Fruit fly (Drosophila melanogaster): ENCODE measurements around the gene ebi.

The ebi gene

DNA sequence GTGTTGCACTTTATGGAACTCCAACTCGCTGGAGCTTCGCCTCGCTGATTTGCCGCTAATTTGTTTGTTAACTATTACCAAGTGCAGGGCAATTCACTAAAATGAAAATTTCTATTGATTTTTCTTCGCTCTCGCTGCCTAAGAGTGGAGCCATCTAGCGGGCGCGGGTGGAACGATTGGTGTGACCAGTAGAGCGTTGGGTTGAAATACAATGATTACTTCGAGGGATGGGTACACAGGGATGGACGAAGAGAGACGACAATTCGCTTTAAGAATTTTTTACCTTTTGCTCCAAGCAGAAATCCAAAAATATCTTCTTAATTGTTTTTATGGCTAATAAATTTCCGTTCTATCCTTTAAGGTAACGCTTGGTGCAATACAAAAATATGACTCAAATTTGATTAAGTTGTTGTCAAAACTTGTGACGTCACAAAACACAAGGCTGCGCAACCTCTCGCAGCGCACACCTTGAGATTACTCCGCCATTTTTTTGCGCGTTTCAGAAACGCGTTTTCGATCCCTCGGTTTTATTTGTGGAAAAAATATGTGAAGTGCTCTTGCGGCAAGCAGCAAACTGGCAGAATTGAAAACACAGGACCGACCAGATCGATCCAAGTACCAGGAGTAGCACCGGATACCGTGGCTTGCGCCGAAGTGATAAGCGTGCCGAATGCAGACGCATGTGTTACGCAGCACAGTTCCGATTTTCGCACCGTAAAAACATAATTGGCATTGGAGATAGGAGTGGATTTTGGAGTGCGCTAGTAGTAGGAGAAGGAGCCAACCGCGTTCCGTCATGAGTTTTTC is at the start of gene ebi, which contains the start of gene AP-2alpha:
Gene ebi (plus strand): TSS at position 475 of the 807 bp plus-strand sequence.
Gene AP-2alpha (minus strand): TSS at position 185 of the 807 bp plus-strand sequence.
- TF ChIP-seq CTCF (optimal IDR thresholded peaks at IDR 0.05) (peak; percentile 89), CG8478 (optimal IDR thresholded peaks at IDR 0.05) (no peak)

- TF ChIP-seq CTCF (optimal IDR thresholded peaks at IDR 0.05) (no peak), CG8478 (optimal IDR thresholded peaks at IDR 0.05) (no peak)
Observed at dm6 chr2L:366876-367275, 48.0 kb upstream of the ebi start.

DNA sequence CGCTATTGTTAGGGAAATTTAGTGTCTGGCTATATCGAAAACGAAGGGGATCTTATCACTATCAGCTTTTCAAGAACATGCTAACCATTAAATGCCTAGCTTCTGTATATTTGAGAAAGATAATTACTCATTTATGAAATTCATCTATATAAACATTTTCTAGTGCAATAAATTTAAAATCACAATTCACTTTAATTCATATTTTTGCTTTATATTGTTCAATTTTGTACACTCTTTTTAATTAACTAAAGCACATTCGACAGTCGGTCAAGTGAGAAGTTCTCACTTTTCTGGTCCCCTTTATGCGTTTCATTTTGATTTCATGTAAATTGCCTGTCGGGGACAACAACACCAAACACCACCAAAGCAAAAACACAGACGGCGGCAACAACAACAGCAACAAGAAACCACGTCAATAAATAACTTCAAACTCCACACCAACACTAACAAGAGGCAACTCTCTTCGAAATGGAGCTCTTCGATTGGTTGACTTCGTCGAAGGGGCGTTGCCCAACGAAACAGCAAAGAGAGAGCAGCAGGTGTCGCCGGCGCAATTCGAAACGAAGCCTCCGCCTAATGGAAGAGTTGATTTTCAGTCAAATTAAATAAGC is 46.4 kb upstream of the ebi start:
- TF ChIP-seq CTCF (optimal IDR thresholded peaks at IDR 0.05) (no peak), CG8478 (optimal IDR thresholded peaks at IDR 0.05) (no peak)

dm6 chr2L:369811-370210 is 45.1 kb upstream of the ebi start:
- TF ChIP-seq CTCF (optimal IDR thresholded peaks at IDR 0.05) (no peak), CG8478 (optimal IDR thresholded peaks at IDR 0.05) (no peak)

dm6 chr2L:371747-372146 is 43.1 kb upstream of the ebi start:
- TF ChIP-seq CTCF (optimal IDR thresholded peaks at IDR 0.05), result no peak
- TF ChIP-seq CG8478 (optimal IDR thresholded peaks at IDR 0.05), result no peak

DNA sequence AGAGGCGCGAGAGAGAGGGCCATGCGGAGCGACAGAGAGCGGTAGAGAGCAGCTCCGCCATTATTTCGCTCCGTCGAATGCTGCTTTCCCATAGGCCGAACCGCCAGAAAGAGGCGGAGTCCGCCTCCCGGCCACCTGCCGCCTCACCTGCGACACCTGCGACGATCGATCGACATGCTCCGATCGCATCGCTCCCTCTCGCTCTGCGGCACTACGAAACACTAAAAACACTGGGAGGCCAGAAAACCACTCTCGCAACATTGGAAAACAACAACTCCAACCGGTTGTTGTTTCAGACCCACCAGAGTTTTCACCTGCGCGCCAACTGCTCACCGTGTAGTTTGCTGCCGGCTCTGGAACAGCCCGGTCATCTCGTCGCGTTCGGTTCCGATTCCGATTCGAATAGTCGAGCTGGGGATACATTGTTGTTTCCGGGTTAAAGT is 37.1 kb upstream of the ebi start, which contains the start of gene al:
Gene al (plus strand): TSS at position 333 of the 443 bp plus-strand sequence.
- TF ChIP-seq CG8478 (optimal IDR thresholded peaks at IDR 0.05) (no peak), CTCF (optimal IDR thresholded peaks at IDR 0.05) (no peak)

- no peak for TF ChIP-seq CTCF (optimal IDR thresholded peaks at IDR 0.05)
- no peak for TF ChIP-seq CG8478 (optimal IDR thresholded peaks at IDR 0.05)
Observed at dm6 chr2L:378815-379440, 35.9 kb upstream of the ebi start.

dm6 chr2L:382807-383206 is 32.1 kb upstream of the ebi start:
- TF ChIP-seq CTCF (optimal IDR thresholded peaks at IDR 0.05) (no peak), CG8478 (optimal IDR thresholded peaks at IDR 0.05) (no peak)

- TF ChIP-seq CG8478 (optimal IDR thresholded peaks at IDR 0.05) (no peak), CTCF (optimal IDR thresholded peaks at IDR 0.05) (no peak)
Observed at dm6 chr2L:390509-390908, 24.4 kb upstream of the ebi start.

- no peak for TF ChIP-seq CG8478 (optimal IDR thresholded peaks at IDR 0.05)
- no peak for TF ChIP-seq CTCF (optimal IDR thresholded peaks at IDR 0.05)
Observed at dm6 chr2L:392529-392928, 22.3 kb upstream of the ebi start.

dm6 chr2L:395366-396117 is 19.3 kb upstream of the ebi start:
- TF ChIP-seq CG8478 (optimal IDR thresholded peaks at IDR 0.05) (no peak), CTCF (optimal IDR thresholded peaks at IDR 0.05) (peak; percentile 83 to 86)

- TF ChIP-seq CTCF (optimal IDR thresholded peaks at IDR 0.05) (no peak), CG8478 (optimal IDR thresholded peaks at IDR 0.05) (no peak)
Observed at dm6 chr2L:402098-402497, 12.8 kb upstream of the ebi start, which contains the start of gene CG4213. TSS of gene CG4213 (minus strand) at chr2L:402198.

dm6 chr2L:403627-404575 is 11.0 kb upstream of the ebi start, which contains the start of gene Polr1B:
TSS of gene Polr1B (plus strand) at chr2L:404285.
- TF ChIP-seq CTCF (optimal IDR thresholded peaks at IDR 0.05) (peak; percentile 77 to 85), CG8478 (optimal IDR thresholded peaks at IDR 0.05) (no peak)

- no peak for TF ChIP-seq CG8478 (optimal IDR thresholded peaks at IDR 0.05)
- no peak for TF ChIP-seq CTCF (optimal IDR thresholded peaks at IDR 0.05)
Observed at dm6 chr2L:412931-413330, 1.9 kb upstream of the ebi start.
